Fruit fly (Drosophila melanogaster) whole organism, embryonic: Measurements from ENCODE around the gene CycE.

Source experiments
- Ada2b ChIP-seq: fragments of 200-800 bp; sonication (Bioruptor generic); IDR thresholded peaks from 2 replicates; pipeline ENCODE4 v1.3.6; 2022; ENCODE audit warnings: missing biosample characterization, missing genetic modification characterization
- Atf-2 ChIP-seq: fragments of 200-800 bp; sonication (Bioruptor generic); optimal IDR thresholded peaks from 2 replicates; lab custom pipeline; 2016; ENCODE audit warnings: missing biosample characterization, missing genetic modification characterization
- BEAF-32 ChIP-seq: fragments of 200-800 bp; sonication (Bioruptor generic); optimal IDR thresholded peaks from 3 replicates; lab custom pipeline; 2017; ENCODE audit warnings: missing biosample characterization, missing genetic modification characterization, mild to moderate bottlenecking, moderate library complexity, missing genetic modification reagents
- CG10431 ChIP-seq: fragments of 200-800 bp; sonication (Bioruptor generic); optimal IDR thresholded peaks from 3 replicates; lab custom pipeline; 2018; ENCODE audit warnings: missing biosample characterization, mild to moderate bottlenecking, missing genetic modification characterization
- CG11247 ChIP-seq: fragments of 200-800 bp; sonication (Bioruptor generic); IDR thresholded peaks from 2 replicates; pipeline ENCODE4 v1.3.6; 2022; ENCODE audit warnings: missing biosample characterization, missing genetic modification characterization
- CG13775 ChIP-seq: fragments of 200-800 bp; sonication (Bioruptor generic); optimal IDR thresholded peaks from 3 replicates; lab custom pipeline; 2017; ENCODE audit warnings: missing biosample characterization, mild to moderate bottlenecking, missing genetic modification characterization
- CG15514 ChIP-seq: fragments of 200-800 bp; sonication (Bioruptor generic); optimal IDR thresholded peaks from 3 replicates; lab custom pipeline; 2017; ENCODE audit warnings: missing biosample characterization, missing genetic modification characterization, mild to moderate bottlenecking, moderate library complexity, missing genetic modification reagents
- CG1602 ChIP-seq: fragments of 200-800 bp; sonication (Bioruptor generic); optimal IDR thresholded peaks from 3 replicates; lab custom pipeline; 2016; ENCODE audit warnings: missing biosample characterization, missing genetic modification characterization
- CG16815 ChIP-seq: fragments of 200-800 bp; sonication (Bioruptor generic); optimal IDR thresholded peaks from 3 replicates; lab custom pipeline; 2017; ENCODE audit warnings: missing biosample characterization, mild to moderate bottlenecking, missing genetic modification characterization
- CG17829 ChIP-seq: fragments of 200-800 bp; optimal IDR thresholded peaks from 2 replicates; lab custom pipeline; 2019; ENCODE audit warnings: missing biosample characterization, mild to moderate bottlenecking, missing genetic modification characterization, moderate library complexity
- CG18476 ChIP-seq: fragments of 200-800 bp; sonication (Bioruptor generic); optimal IDR thresholded peaks from 2 replicates; lab custom pipeline; 2016; ENCODE audit warnings: missing biosample characterization, mild to moderate bottlenecking, missing genetic modification characterization
- CG30431 ChIP-seq: fragments of 200-800 bp; sonication (Bioruptor generic); optimal IDR thresholded peaks from 2 replicates; lab custom pipeline; 2017; ENCODE audit warnings: missing biosample characterization, missing genetic modification characterization
- CG32772 ChIP-seq: fragments of 200-800 bp; sonication (Bioruptor generic); IDR thresholded peaks from 2 replicates; pipeline ENCODE4 v1.3.6; 2022; ENCODE audit warnings: missing biosample characterization, missing genetic modification characterization
- CG3281 ChIP-seq: fragments of 200-800 bp; sonication (Bioruptor generic); optimal IDR thresholded peaks from 3 replicates; lab custom pipeline; 2017; ENCODE audit warnings: missing biosample characterization, mild to moderate bottlenecking, missing genetic modification characterization
- CG34422 ChIP-seq: fragments of 200-800 bp; sonication (Bioruptor generic); IDR thresholded peaks from 3 replicates; pipeline ENCODE4 v1.3.6; 2022; ENCODE audit warnings: missing biosample characterization, missing genetic modification characterization
- CG42726 ChIP-seq: fragments of 200-800 bp; sonication (Bioruptor generic); IDR thresholded peaks from 2 replicates; pipeline ENCODE4 v1.3.6; 2022; ENCODE audit warnings: missing biosample characterization, missing genetic modification characterization; ENCODE audit not compliant: partially characterized antibody
- CG4404 ChIP-seq: fragments of 200-800 bp; sonication (Bioruptor generic); IDR thresholded peaks from 2 replicates; pipeline ENCODE4 v1.3.6; 2022; ENCODE audit warnings: missing biosample characterization, missing genetic modification characterization
- CG6254 ChIP-seq: fragments of 200-800 bp; sonication (Bioruptor generic); optimal IDR thresholded peaks from 3 replicates; lab custom pipeline; 2017; ENCODE audit warnings: mild to moderate bottlenecking, missing biosample characterization, missing genetic modification reagents, missing genetic modification characterization
- CG7372 ChIP-seq: fragments of 200-800 bp; sonication (Bioruptor generic); IDR thresholded peaks from 2 replicates; pipeline ENCODE4 v1.3.6; 2022; ENCODE audit warnings: missing biosample characterization, missing genetic modification characterization
- CG8089 ChIP-seq: fragments of 200-800 bp; sonication (Bioruptor generic); optimal IDR thresholded peaks from 3 replicates; lab custom pipeline; 2016; ENCODE audit warnings: missing biosample characterization, missing genetic modification characterization
- CG8281 ChIP-seq: fragments of 200-800 bp; sonication (Bioruptor generic); optimal IDR thresholded peaks from 2 replicates; lab custom pipeline; 2018; ENCODE audit warnings: missing biosample characterization, mild to moderate bottlenecking, missing genetic modification characterization, moderate library complexity
- CG8359 ChIP-seq: fragments of 200-800 bp; sonication (Bioruptor generic); optimal IDR thresholded peaks from 2 replicates; lab custom pipeline; 2017; ENCODE audit warnings: missing biosample characterization, mild to moderate bottlenecking, missing genetic modification characterization, borderline replicate concordance
- CG8765 ChIP-seq: fragments of 200-800 bp; sonication (Bioruptor generic); IDR thresholded peaks from 2 replicates; pipeline ENCODE4 v1.3.6; 2022; ENCODE audit warnings: missing biosample characterization, missing genetic modification characterization
- D19B ChIP-seq: fragments of 200-800 bp; sonication (Bioruptor generic); optimal IDR thresholded peaks from 2 replicates; lab custom pipeline; 2017; ENCODE audit warnings: missing biosample characterization, mild to moderate bottlenecking, missing genetic modification characterization
- HLH3B ChIP-seq: fragments of 200-800 bp; sonication (Bioruptor generic); IDR thresholded peaks from 2 replicates; pipeline ENCODE4 v1.3.6; 2022; ENCODE audit warnings: missing biosample characterization, missing genetic modification characterization
- HLH4C ChIP-seq: fragments of 200-800 bp; sonication (Bioruptor generic); IDR thresholded peaks from 3 replicates; pipeline ENCODE4 v1.3.6; 2022; ENCODE audit warnings: missing biosample characterization, missing genetic modification characterization; ENCODE audit not compliant: partially characterized antibody
- Hey ChIP-seq: fragments of 200-800 bp; sonication (Bioruptor generic); optimal IDR thresholded peaks from 3 replicates; lab custom pipeline; 2018; ENCODE audit warnings: missing biosample characterization, mild to moderate bottlenecking, missing genetic modification characterization
- Hr51 ChIP-seq, 2 experiments: fragments of 200-800 bp; sonication (Bioruptor generic); optimal IDR thresholded peaks; 2 replicates in 1 of 2; 3 replicates in 1 of 2; lab custom pipeline; 2016 to 2018; ENCODE audit warnings: missing biosample characterization in 2 of 2, missing genetic modification characterization in 2 of 2, mild to moderate bottlenecking in 1 of 2, moderate library complexity in 1 of 2
- MESR4 ChIP-seq: fragments of 200-800 bp; sonication (Bioruptor generic); optimal IDR thresholded peaks from 2 replicates; lab custom pipeline; 2018; ENCODE audit warnings: missing biosample characterization, mild to moderate bottlenecking, missing genetic modification characterization, moderate library complexity
- Max ChIP-seq: fragments of 200-800 bp; sonication (Bioruptor generic); optimal IDR thresholded peaks from 2 replicates; lab custom pipeline; 2016; ENCODE audit warnings: missing biosample characterization, mild to moderate bottlenecking, missing genetic modification characterization
- Mrtf ChIP-seq: fragments of 200-800 bp; sonication (Bioruptor generic); IDR thresholded peaks from 3 replicates; pipeline ENCODE4 v1.3.6; 2022; ENCODE audit warnings: missing biosample characterization, missing genetic modification characterization
- NC2α ChIP-seq: fragments of 200-800 bp; sonication (Bioruptor generic); optimal IDR thresholded peaks from 2 replicates; lab custom pipeline; 2016; ENCODE audit warnings: missing biosample characterization, missing genetic modification characterization
- NFAT ChIP-seq: fragments of 200-800 bp; sonication (Bioruptor generic); IDR thresholded peaks from 2 replicates; pipeline ENCODE4 v1.3.6; 2022; ENCODE audit warnings: missing biosample characterization, missing genetic modification characterization
- Sin3A ChIP-seq: fragments of >200 bp; optimal IDR thresholded peaks from 2 replicates; lab custom pipeline; 2018
- Sry-β ChIP-seq: fragments of 200-800 bp; sonication (Bioruptor generic); optimal IDR thresholded peaks from 2 replicates; lab custom pipeline; 2018; ENCODE audit warnings: missing biosample characterization, mild to moderate bottlenecking, missing genetic modification characterization, moderate library complexity
- ab ChIP-seq: fragments of 200-800 bp; sonication (Bioruptor generic); optimal IDR thresholded peaks from 2 replicates; lab custom pipeline; 2016; ENCODE audit warnings: missing biosample characterization, missing genetic modification characterization
- ap ChIP-seq: fragments of 200-800 bp; sonication (Bioruptor generic); IDR thresholded peaks from 2 replicates; pipeline ENCODE4 v1.3.6; 2022; ENCODE audit warnings: missing biosample characterization, missing genetic modification characterization
- chinmo ChIP-seq: fragments of 200-800 bp; sonication (Bioruptor generic); IDR thresholded peaks from 4 replicates; pipeline ENCODE4 v1.3.6; 2022; ENCODE audit warnings: missing biosample characterization, missing genetic modification characterization; ENCODE audit not compliant: partially characterized antibody
- dm ChIP-seq: fragments of 200-800 bp; sonication (Bioruptor generic); optimal IDR thresholded peaks from 3 replicates; lab custom pipeline; 2016; ENCODE audit warnings: missing biosample characterization, missing genetic modification characterization
- dpn ChIP-seq, 2 experiments: fragments of 200-800 bp; sonication (Bioruptor generic); optimal IDR thresholded peaks; 3 replicates each; lab custom pipeline; 2016; ENCODE audit warnings: missing biosample characterization in 2 of 2, missing genetic modification characterization in 2 of 2
- en ChIP-seq: fragments of 200-800 bp; sonication (Bioruptor generic); optimal IDR thresholded peaks from 2 replicates; lab custom pipeline; 2016; ENCODE audit warnings: missing biosample characterization, missing genetic modification characterization
- esg ChIP-seq: fragments of 200-800 bp; sonication (Bioruptor generic); conservative IDR thresholded peaks from 2 replicates; pipeline ENCODE4 v1.3.6; 2022; ENCODE audit warnings: missing biosample characterization, missing genetic modification characterization
- fd96Cb ChIP-seq: fragments of 200-800 bp; sonication (Bioruptor generic); optimal IDR thresholded peaks from 2 replicates; lab custom pipeline; 2018; ENCODE audit warnings: missing biosample characterization, mild to moderate bottlenecking, missing genetic modification characterization, moderate library complexity
- fru ChIP-seq: fragments of >200 bp; optimal IDR thresholded peaks from 2 replicates; lab custom pipeline; 2017
- ham ChIP-seq: fragments of 200-800 bp; sonication (Bioruptor generic); IDR thresholded peaks from 2 replicates; pipeline ENCODE4 v1.3.6; 2022; ENCODE audit warnings: missing biosample characterization, missing genetic modification characterization
- inv ChIP-seq: fragments of 200-800 bp; sonication (Bioruptor generic); IDR thresholded peaks from 2 replicates; pipeline ENCODE4 v1.3.6; 2022; ENCODE audit warnings: missing biosample characterization, missing genetic modification characterization; ENCODE audit not compliant: partially characterized antibody
- jumu ChIP-seq: fragments of 200-800 bp; sonication (Bioruptor generic); optimal IDR thresholded peaks from 3 replicates; lab custom pipeline; 2016; ENCODE audit warnings: missing biosample characterization, missing genetic modification characterization
- pfk ChIP-seq: fragments of 200-800 bp; sonication (Bioruptor generic); optimal IDR thresholded peaks from 2 replicates; lab custom pipeline; 2018; ENCODE audit warnings: missing biosample characterization, mild to moderate bottlenecking, missing genetic modification characterization, moderate library complexity
- sens ChIP-seq: fragments of 200-800 bp; sonication (Bioruptor generic); peaks from one replicate; lab custom pipeline; 2016; ENCODE audit warnings: missing biosample characterization, missing genetic modification characterization
- seq ChIP-seq: fragments of 200-800 bp; sonication (Bioruptor generic); IDR thresholded peaks from 2 replicates; pipeline ENCODE4 v1.3.6; 2022; ENCODE audit warnings: missing biosample characterization, missing genetic modification characterization
- tin ChIP-seq: fragments of 200-800 bp; sonication (Bioruptor generic); optimal IDR thresholded peaks from 3 replicates; lab custom pipeline; 2016; ENCODE audit warnings: missing biosample characterization, missing genetic modification characterization
- twi ChIP-seq: fragments of 200-800 bp; optimal IDR thresholded peaks from 2 replicates; lab custom pipeline; 2019; ENCODE audit warnings: missing biosample characterization, mild to moderate bottlenecking, missing genetic modification characterization, moderate library complexity
- vvl ChIP-seq: fragments of 200-800 bp; sonication (Bioruptor generic); IDR thresholded peaks from 2 replicates; pipeline ENCODE4 v1.3.6; 2022; ENCODE audit warnings: missing biosample characterization, missing genetic modification characterization

CycE gene

DNA sequence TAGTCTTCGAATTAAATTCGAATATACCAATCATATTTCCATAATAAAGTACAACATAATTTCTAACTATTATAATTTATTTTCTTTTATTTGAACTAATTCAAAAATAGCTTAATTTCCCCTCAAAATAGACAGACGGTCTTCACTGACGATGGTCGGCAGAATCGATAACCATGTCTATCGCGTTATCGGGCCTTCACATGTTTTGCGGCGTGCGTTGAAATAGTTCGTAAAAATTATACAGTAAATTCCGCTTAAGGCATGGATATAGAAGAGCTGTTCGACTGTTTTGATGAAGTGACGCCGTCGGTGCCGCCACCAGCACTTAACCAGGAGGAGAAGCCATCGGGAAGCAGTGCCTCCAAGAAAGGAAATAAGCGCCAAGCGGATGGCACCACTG, 4.1 kb upstream of the CycE start, which contains the start of gene Mtr4 (continued):
- TF ChIP-seq inv (no peak), CG1602 (GFP tag; lab: Kevin White, UChicago) (no peak), sens (GFP tag; lab: Kevin White, UChicago) (peak; percentile 33), dm (GFP tag; lab: Kevin White, UChicago) (peak; percentile 76), pfk (GFP tag; lab: Kevin White, UChicago) (no peak), Atf-2 (GFP tag; lab: Kevin White, UChicago) (no peak), CG42726 (GFP tag; lab: Robert Waterston, UW) (no peak), CG6254 (GFP tag; lab: Kevin White, UChicago) (no peak), Mrtf (no peak), NC2α (GFP tag; lab: Kevin White, UChicago) (no peak), CG32772 (GFP tag; lab: Robert Waterston, UW) (no peak), CG34422 (GFP tag; lab: Robert Waterston, UW) (no peak; the same call in 2 of the 3 replicates), ap (no peak), CG4404 (GFP tag; lab: Robert Waterston, UW) (no peak), CG11247 (GFP tag; lab: Robert Waterston, UW) (no peak), MESR4 (GFP tag; lab: Kevin White, UChicago) (peak; percentile 76), NFAT (GFP tag; lab: Robert Waterston, UW) (no peak), fd96Cb (no peak), CG17829 (tag; lab: Kevin White, UChicago) (peak; percentile 21), fru (lab: Kevin White, UChicago) (no peak), jumu (no peak), Hey (tag; lab: Kevin White, UChicago) (no peak), chinmo (GFP tag; lab: Robert Waterston, UW) (no peak), tin (GFP tag; lab: Kevin White, UChicago) (no peak), Sin3A (lab: Kevin White, UChicago) (peak; percentile 11), CG13775 (no peak), CG15514 (GFP tag; lab: Kevin White, UChicago) (no peak), vvl (GFP tag; lab: Robert Waterston, UW) (no peak), ab (GFP tag; lab: Kevin White, UChicago) (no peak), CG16815 (GFP tag; lab: Kevin White, UChicago) (no peak), D19B (GFP tag; lab: Kevin White, UChicago) (no peak), CG8089 (GFP tag; lab: Kevin White, UChicago) (no peak), en (GFP tag; lab: Kevin White, UChicago) (no peak), CG8765 (GFP tag; lab: Robert Waterston, UW) (no peak), CG8281 (tag; lab: Kevin White, UChicago) (no peak), Max (GFP tag; lab: Kevin White, UChicago) (no peak), CG30431 (GFP tag; lab: Kevin White, UChicago) (no peak), CG7372 (no peak), ham (no peak), Sry-β (peak; percentile 94), CG8359 (GFP tag; lab: Kevin White, UChicago) (no peak), esg (GFP tag; lab: Robert Waterston, UW) (no peak), CG10431 (GFP tag; lab: Kevin White, UChicago) (no peak), CG18476 (GFP tag; lab: Kevin White, UChicago) (no peak), HLH3B (GFP tag; lab: Robert Waterston, UW) (no peak), HLH4C (GFP tag; lab: Robert Waterston, UW) (peak; percentile 71), BEAF-32 (GFP tag; lab: Kevin White, UChicago) (peak; percentile 16), dpn (GFP tag; optimal IDR thresholded peaks at IDR 0.05; lab: Kevin White, UChicago) (no peak), Ada2b (GFP tag; lab: Robert Waterston, UW) (no peak), twi (tag; lab: Kevin White, UChicago) (no peak), Hr51 (GFP tag; optimal IDR thresholded peaks at IDR 0.05; lab: Kevin White, UChicago) (no peak), CG3281 (GFP tag; lab: Kevin White, UChicago) (no peak), seq (GFP tag; lab: Robert Waterston, UW) (no peak)
